Fruit fly (Drosophila melanogaster) whole organism, embryonic: ENCODE measurements around the gene SelT.

Experiments
- Bteb2 ChIP-seq: fragments of 200-800 bp; sonication (Bioruptor generic); optimal IDR thresholded peaks from 2 replicates; lab custom pipeline; 2016; ENCODE audit warnings: missing biosample characterization, missing genetic modification characterization
- CG10147 ChIP-seq: fragments of 200-800 bp; sonication (Bioruptor generic); optimal IDR thresholded peaks from 2 replicates; lab custom pipeline; 2019; ENCODE audit warnings: missing biosample characterization, mild to moderate bottlenecking, missing genetic modification characterization, moderate library complexity
- CG10274 ChIP-seq: fragments of 200-800 bp; sonication (Bioruptor generic); optimal IDR thresholded peaks from 3 replicates; lab custom pipeline; 2017; ENCODE audit warnings: missing biosample characterization, mild to moderate bottlenecking, missing genetic modification characterization
- CG10321 ChIP-seq: fragments of 200-800 bp; sonication (Bioruptor generic); IDR thresholded peaks from 2 replicates; pipeline ENCODE4 v1.3.6; 2022; ENCODE audit warnings: missing biosample characterization, missing genetic modification characterization
- CG11085 ChIP-seq: fragments of 200-800 bp; sonication (Bioruptor generic); IDR thresholded peaks from 2 replicates; pipeline ENCODE4 v1.3.6; 2022; ENCODE audit warnings: missing biosample characterization, missing genetic modification characterization
- CG12071 ChIP-seq: fragments of 200-800 bp; sonication (Bioruptor generic); optimal IDR thresholded peaks from 3 replicates; lab custom pipeline; 2018; ENCODE audit warnings: missing biosample characterization, mild to moderate bottlenecking, missing genetic modification characterization
- CG14965 ChIP-seq: fragments of 200-800 bp; sonication (Bioruptor generic); optimal IDR thresholded peaks from 2 replicates; lab custom pipeline; 2016; ENCODE audit warnings: missing biosample characterization, missing genetic modification characterization, borderline replicate concordance
- CG15073 ChIP-seq: fragments of 200-800 bp; sonication (Bioruptor generic); optimal IDR thresholded peaks from 2 replicates; lab custom pipeline; 2016; ENCODE audit warnings: missing biosample characterization, missing genetic modification characterization
- CG2129 ChIP-seq: fragments of 200-800 bp; sonication (Bioruptor generic); IDR thresholded peaks from 2 replicates; pipeline ENCODE4 v1.3.6; 2022; ENCODE audit warnings: missing biosample characterization, missing genetic modification characterization; ENCODE audit not compliant: partially characterized antibody
- CG2199 ChIP-seq: fragments of 200-800 bp; sonication (Bioruptor generic); IDR thresholded peaks from 3 replicates; pipeline ENCODE4 v1.3.6; 2022; ENCODE audit warnings: missing biosample characterization, missing genetic modification characterization
- CG3065 ChIP-seq: fragments of 200-800 bp; sonication (Bioruptor generic); optimal IDR thresholded peaks from 2 replicates; lab custom pipeline; 2016; ENCODE audit warnings: missing biosample characterization, missing genetic modification characterization
- CG31441 ChIP-seq: fragments of 200-800 bp; sonication (Bioruptor generic); IDR thresholded peaks from 2 replicates; pipeline ENCODE4 v1.3.6; 2022; ENCODE audit warnings: missing biosample characterization, missing genetic modification characterization
- CG3847 ChIP-seq: fragments of 200-800 bp; sonication (Bioruptor generic); IDR thresholded peaks from 2 replicates; pipeline ENCODE4 v1.3.6; 2022; ENCODE audit warnings: missing biosample characterization, missing genetic modification characterization
- CG3995 ChIP-seq: fragments of 200-800 bp; sonication (Bioruptor generic); optimal IDR thresholded peaks from 3 replicates; lab custom pipeline; 2016; ENCODE audit warnings: missing biosample characterization, missing genetic modification characterization
- CG42726 ChIP-seq: fragments of 200-800 bp; sonication (Bioruptor generic); IDR thresholded peaks from 2 replicates; pipeline ENCODE4 v1.3.6; 2022; ENCODE audit warnings: missing biosample characterization, missing genetic modification characterization; ENCODE audit not compliant: partially characterized antibody
- CG4730 ChIP-seq: fragments of 200-800 bp; sonication (Bioruptor generic); IDR thresholded peaks from 2 replicates; pipeline ENCODE4 v1.3.6; 2022; ENCODE audit warnings: missing biosample characterization, missing genetic modification characterization
- CG6689 ChIP-seq: fragments of 200-800 bp; sonication (Bioruptor generic); IDR thresholded peaks from 2 replicates; pipeline ENCODE4 v1.3.6; 2022; ENCODE audit warnings: missing biosample characterization, missing genetic modification characterization
- CG6765 ChIP-seq: fragments of 200-800 bp; sonication (Bioruptor generic); optimal IDR thresholded peaks from 3 replicates; lab custom pipeline; 2017; ENCODE audit warnings: missing biosample characterization, mild to moderate bottlenecking, missing genetic modification characterization
- CG7963 ChIP-seq: fragments of 200-800 bp; sonication (Bioruptor generic); IDR thresholded peaks from 3 replicates; pipeline ENCODE4 v1.3.6; 2022; ENCODE audit warnings: missing biosample characterization, missing genetic modification characterization; ENCODE audit not compliant: partially characterized antibody
- CG8281 ChIP-seq: fragments of 200-800 bp; sonication (Bioruptor generic); optimal IDR thresholded peaks from 2 replicates; lab custom pipeline; 2018; ENCODE audit warnings: missing biosample characterization, mild to moderate bottlenecking, missing genetic modification characterization, moderate library complexity
- CG9727 ChIP-seq: fragments of 200-800 bp; sonication (Bioruptor generic); optimal IDR thresholded peaks from 3 replicates; lab custom pipeline; 2017; ENCODE audit warnings: missing biosample characterization, mild to moderate bottlenecking, missing genetic modification characterization
- CG9876 ChIP-seq: fragments of 200-800 bp; sonication (Bioruptor generic); optimal IDR thresholded peaks from 2 replicates; lab custom pipeline; 2016; ENCODE audit warnings: missing biosample characterization, missing genetic modification characterization
- D ChIP-seq, 2 experiments: fragments of 200-800 bp in 1 of 2; fragments of >200 bp in 1 of 2; sonication (Bioruptor generic) in 1 of 2; optimal IDR thresholded peaks; 2 replicates in 1 of 2; 3 replicates in 1 of 2; lab custom pipeline; 2017; ENCODE audit warnings: mild to moderate bottlenecking in 1 of 2, missing biosample characterization in 1 of 2, missing genetic modification characterization in 1 of 2, missing genetic modification reagents in 1 of 2
- H15 ChIP-seq: fragments of 200-800 bp; sonication (Bioruptor generic); IDR thresholded peaks from 3 replicates; pipeline ENCODE4 v1.3.6; 2022; ENCODE audit warnings: missing biosample characterization, missing genetic modification characterization
- HHEX ChIP-seq: fragments of 200-800 bp; sonication (Bioruptor generic); optimal IDR thresholded peaks from 3 replicates; lab custom pipeline; 2017; ENCODE audit warnings: missing biosample characterization, mild to moderate bottlenecking, missing genetic modification characterization, missing genetic modification reagents
- HmgD ChIP-seq: fragments of 200-800 bp; sonication (Bioruptor generic); optimal IDR thresholded peaks from 3 replicates; lab custom pipeline; 2016; ENCODE audit warnings: missing biosample characterization, missing genetic modification characterization
- Hmr ChIP-seq: fragments of 200-800 bp; sonication (Bioruptor generic); optimal IDR thresholded peaks from 3 replicates; lab custom pipeline; 2017; ENCODE audit warnings: mild to moderate bottlenecking, missing biosample characterization, missing genetic modification reagents, missing genetic modification characterization
- Hmx ChIP-seq: fragments of 200-800 bp; sonication (Bioruptor generic); optimal IDR thresholded peaks from 2 replicates; lab custom pipeline; 2016; ENCODE audit warnings: missing biosample characterization, missing genetic modification characterization
- Hr78 ChIP-seq, 2 experiments: fragments of 200-800 bp in 1 of 2; fragments of >200 bp in 1 of 2; sonication (Bioruptor generic) in 1 of 2; optimal IDR thresholded peaks; 2 replicates each; lab custom pipeline; 2017 to 2019; ENCODE audit warnings: missing biosample characterization in 2 of 2, missing genetic modification characterization in 2 of 2, mild to moderate bottlenecking in 1 of 2, moderate library complexity in 1 of 2
- Optix ChIP-seq: fragments of 200-800 bp; sonication (Bioruptor generic); IDR thresholded peaks from 3 replicates; pipeline ENCODE4 v1.3.6; 2022; ENCODE audit warnings: missing biosample characterization, missing genetic modification characterization
- Stat92E ChIP-seq, 3 experiments: fragments of >200 bp in 2 of 3; fragments of 200-800 bp in 1 of 3; sonication (Bioruptor generic) in 1 of 3; optimal IDR thresholded peaks; 2 replicates each; lab custom pipeline; 2017 to 2019; ENCODE audit warnings: missing biosample characterization in 3 of 3, missing genetic modification characterization in 3 of 3, mild to moderate bottlenecking in 1 of 3, moderate library complexity in 1 of 3
- ato ChIP-seq: fragments of 200-800 bp; sonication (Bioruptor generic); IDR thresholded peaks from 2 replicates; pipeline ENCODE4 v1.3.6; 2022; ENCODE audit warnings: missing biosample characterization, missing genetic modification characterization; ENCODE audit not compliant: partially characterized antibody
- az2 ChIP-seq: fragments of 200-800 bp; sonication (Bioruptor generic); optimal IDR thresholded peaks from 3 replicates; lab custom pipeline; 2016; ENCODE audit warnings: missing biosample characterization, missing genetic modification characterization
- crol ChIP-seq: fragments of 200-800 bp; sonication (Bioruptor generic); IDR thresholded peaks from 2 replicates; pipeline ENCODE4 v1.3.6; 2022; ENCODE audit warnings: missing biosample characterization, missing genetic modification characterization
- cwo ChIP-seq: fragments of 200-800 bp; sonication (Bioruptor generic); optimal IDR thresholded peaks from 3 replicates; lab custom pipeline; 2017; ENCODE audit warnings: missing biosample characterization, missing genetic modification characterization, mild to moderate bottlenecking, moderate library complexity, missing genetic modification reagents
- dati ChIP-seq: fragments of 200-800 bp; sonication (Bioruptor generic); IDR thresholded peaks from 2 replicates; pipeline ENCODE4 v1.3.6; 2022; ENCODE audit warnings: missing biosample characterization, missing genetic modification characterization
- gem ChIP-seq: fragments of 200-800 bp; sonication (Bioruptor generic); optimal IDR thresholded peaks from 2 replicates; lab custom pipeline; 2019; ENCODE audit warnings: missing biosample characterization, mild to moderate bottlenecking, missing genetic modification characterization, moderate library complexity
- gro ChIP-seq: fragments of 200-800 bp; sonication (Bioruptor generic); optimal IDR thresholded peaks from 2 replicates; lab custom pipeline; 2016; ENCODE audit warnings: missing biosample characterization, missing genetic modification characterization
- ham ChIP-seq: fragments of 200-800 bp; sonication (Bioruptor generic); IDR thresholded peaks from 2 replicates; pipeline ENCODE4 v1.3.6; 2022; ENCODE audit warnings: missing biosample characterization, missing genetic modification characterization
- kni ChIP-seq: fragments of 200-800 bp; sonication (Bioruptor generic); optimal IDR thresholded peaks from 3 replicates; lab custom pipeline; 2017; ENCODE audit warnings: mild to moderate bottlenecking, missing biosample characterization, missing genetic modification reagents, missing genetic modification characterization
- pros ChIP-seq: fragments of 200-800 bp; sonication (Bioruptor generic); optimal IDR thresholded peaks from 3 replicates; lab custom pipeline; 2019; ENCODE audit warnings: missing biosample characterization, mild to moderate bottlenecking, missing genetic modification characterization, moderate library complexity
- sc ChIP-seq, 3 experiments: fragments of >200 bp in 2 of 3; fragments of 200-800 bp in 1 of 3; sonication (Bioruptor generic) in 1 of 3; optimal IDR thresholded peaks; 2 replicates in 2 of 3; 3 replicates in 1 of 3; lab custom pipeline; 2017; ENCODE audit warnings: mild to moderate bottlenecking in 1 of 3, missing biosample characterization in 1 of 3, missing genetic modification characterization in 1 of 3, missing genetic modification reagents in 1 of 3
- sens ChIP-seq: fragments of 200-800 bp; sonication (Bioruptor generic); peaks from one replicate; lab custom pipeline; 2016; ENCODE audit warnings: missing biosample characterization, missing genetic modification characterization
- sima ChIP-seq: fragments of 200-800 bp; sonication (Bioruptor generic); optimal IDR thresholded peaks from 2 replicates; lab custom pipeline; 2016; ENCODE audit warnings: missing biosample characterization, missing genetic modification characterization
- slp2 ChIP-seq: fragments of 200-800 bp; sonication (Bioruptor generic); optimal IDR thresholded peaks from 2 replicates; lab custom pipeline; 2016; ENCODE audit warnings: missing biosample characterization, missing genetic modification characterization
- ssp ChIP-seq: fragments of 200-800 bp; sonication (Bioruptor generic); IDR thresholded peaks from 2 replicates; pipeline ENCODE4 v1.3.6; 2022; ENCODE audit warnings: missing biosample characterization, missing genetic modification characterization
- sug ChIP-seq: fragments of 200-800 bp; optimal IDR thresholded peaks from 2 replicates; lab custom pipeline; 2019; ENCODE audit warnings: missing biosample characterization, mild to moderate bottlenecking, missing genetic modification characterization, moderate library complexity
- tap ChIP-seq: fragments of 200-800 bp; optimal IDR thresholded peaks from 3 replicates; lab custom pipeline; 2019; ENCODE audit warnings: missing biosample characterization, mild to moderate bottlenecking, missing genetic modification characterization, moderate library complexity

SelT gene

dm6 chr2L:5000287-5000871 lies 10.3 kb upstream of the SelT start (continued):
- TF ChIP-seq CG10321 (GFP tag; lab: Robert Waterston, UW) (no peak), ssp (peak; percentile 35), D (optimal IDR thresholded peaks at IDR 0.05; lab: Kevin White, UChicago) (no peak), D (GFP tag; optimal IDR thresholded peaks at IDR 0.05; lab: Kevin White, UChicago) (peak; percentile 78), CG14965 (GFP tag; lab: Kevin White, UChicago) (no peak), CG7963 (no peak), Hmx (peak; percentile 69), cwo (peak; percentile 74), Hmr (GFP tag; lab: Kevin White, UChicago) (peak; percentile 87), dati (0 out of 2 replicates have a peak, but pooled peaks have one; percentile 3), Hr78 (GFP tag; optimal IDR thresholded peaks at IDR 0.05; lab: Kevin White, UChicago) (peak in 1 of 2 experiments; percentile 60), ham (no peak), sc (optimal IDR thresholded peaks at IDR 0.05; lab: Kevin White, UChicago) (no peak), sc (GFP tag; optimal IDR thresholded peaks at IDR 0.05; lab: Kevin White, UChicago) (peak; percentile 67), kni (GFP tag; lab: Kevin White, UChicago) (peak; percentile 78), CG31441 (GFP tag; lab: Robert Waterston, UW) (peak; percentile 87), tap (tag; lab: Kevin White, UChicago) (peak; percentile 75), gro (GFP tag; lab: Kevin White, UChicago) (peak; percentile 17), CG11085 (GFP tag; lab: Robert Waterston, UW) (0 out of 2 replicates have a peak, but pooled peaks have one; percentile 20), CG9727 (GFP tag; lab: Kevin White, UChicago) (peak; percentile 93), HHEX (GFP tag; lab: Kevin White, UChicago) (peak; percentile 85), CG42726 (GFP tag; lab: Robert Waterston, UW) (no peak), H15 (GFP tag; lab: Robert Waterston, UW) (0 out of 3 replicates have a peak, but pooled peaks have one; percentile 45), HmgD (GFP tag; lab: Kevin White, UChicago) (peak; percentile 69), CG15073 (GFP tag; lab: Kevin White, UChicago) (no peak), ato (GFP tag; lab: Robert Waterston, UW) (no peak), gem (tag; lab: Kevin White, UChicago) (peak; percentile 94), CG3065 (GFP tag; lab: Kevin White, UChicago) (peak; percentile 45), CG10274 (GFP tag; lab: Kevin White, UChicago) (peak; percentile 38), CG6689 (GFP tag; lab: Robert Waterston, UW) (peak; percentile 78), slp2 (GFP tag; lab: Kevin White, UChicago) (peak; percentile 62), CG8281 (tag; lab: Kevin White, UChicago) (peak; percentile 57), sens (GFP tag; lab: Kevin White, UChicago) (peak; percentile 97), CG6765 (peak; percentile 72), CG12071 (GFP tag; lab: Kevin White, UChicago) (peak; percentile 59), CG9876 (peak; percentile 49), CG2199 (GFP tag; lab: Robert Waterston, UW) (peak; percentile 7; the same call in 1 of the 3 replicates), sug (tag; lab: Kevin White, UChicago) (peak; percentile 80), CG3847 (peak; percentile 81), CG3995 (GFP tag; lab: Kevin White, UChicago) (peak; percentile 30), CG4730 (GFP tag; lab: Robert Waterston, UW) (peak; percentile 69), Optix (peak; percentile 56; the same call in 2 of the 3 replicates), CG2129 (GFP tag; lab: Robert Waterston, UW) (no peak), Bteb2 (peak; percentile 59), CG10147 (GFP tag; lab: Kevin White, UChicago) (peak; percentile 74), sima (GFP tag; lab: Kevin White, UChicago) (no peak), pros (GFP tag; lab: Kevin White, UChicago) (peak; percentile 76), crol (no peak), Stat92E (GFP tag; optimal IDR thresholded peaks at IDR 0.05; lab: Kevin White, UChicago) (peak in 1 of 3 experiments; percentile 57), az2 (GFP tag; lab: Kevin White, UChicago) (peak; percentile 77)
